Worm (Caenorhabditis elegans) whole organism, young adult: Measurements from ENCODE around the gene W07G1.1.

Source experiments
- B0019.2 ChIP-seq: fragments of 200-800 bp; sonication (Bioruptor generic); conservative IDR thresholded peaks from 2 replicates; pipeline ENCODE4 v1.3.6; 2022; ENCODE audit warnings: missing genetic modification reagents, missing genetic modification characterization, missing compliant biosample characterization
- B0336.3 ChIP-seq: fragments of 200-800 bp; sonication (Bioruptor generic); IDR thresholded peaks from 2 replicates; pipeline ENCODE4 v1.3.6; 2022; ENCODE audit warnings: missing genetic modification characterization, missing compliant biosample characterization
- C06A6.2 ChIP-seq: fragments of 200-800 bp; sonication (Bioruptor generic); conservative IDR thresholded peaks from 2 replicates; pipeline ENCODE4 v1.3.6; 2022; ENCODE audit warnings: missing genetic modification characterization, missing compliant biosample characterization
- F10E7.11 ChIP-seq: sonication (generic microtip); optimal IDR thresholded peaks from 2 replicates; lab custom pipeline; 2017; ENCODE audit warnings: mild to moderate bottlenecking, missing genetic modification characterization, moderate library complexity, missing compliant biosample characterization
- F37B4.10 ChIP-seq: fragments of 200-800 bp; sonication (Bioruptor generic); IDR thresholded peaks from 2 replicates; pipeline ENCODE4 v1.3.6; 2022; ENCODE audit warnings: missing genetic modification characterization, missing compliant biosample characterization
- K12H6.12 ChIP-seq: fragments of 200-800 bp; sonication (Bioruptor generic); optimal IDR thresholded peaks from 2 replicates; lab custom pipeline; 2018; ENCODE audit warnings: mild to moderate bottlenecking, missing genetic modification characterization, missing compliant biosample characterization
- T26A5.8 ChIP-seq: sonication (generic microtip); optimal IDR thresholded peaks from 2 replicates; lab custom pipeline; 2016; ENCODE audit warnings: missing genetic modification characterization, missing compliant biosample characterization
- Y56A3A.18 ChIP-seq: fragments of 200-800 bp; sonication (Bioruptor generic); IDR thresholded peaks from 2 replicates; pipeline ENCODE4 v1.3.6; 2022; ENCODE audit warnings: missing genetic modification reagents, missing genetic modification characterization, missing compliant biosample characterization
- attf-3 ChIP-seq: fragments of 200-800 bp; sonication (Bioruptor generic); conservative IDR thresholded peaks from 2 replicates; pipeline ENCODE4 v1.3.6; 2022; ENCODE audit warnings: missing genetic modification reagents, missing genetic modification characterization, missing compliant biosample characterization
- attf-6 ChIP-seq: fragments of 200-800 bp; sonication (Bioruptor generic); IDR thresholded peaks from 2 replicates; pipeline ENCODE4 v1.3.6; 2022; ENCODE audit warnings: missing genetic modification reagents, missing genetic modification characterization, missing compliant biosample characterization
- bed-1 ChIP-seq: fragments of 200-800 bp; sonication (Bioruptor generic); IDR thresholded peaks from 2 replicates; pipeline ENCODE4 v1.3.6; 2022; ENCODE audit warnings: missing genetic modification reagents, missing genetic modification characterization, missing compliant biosample characterization
- bed-2 ChIP-seq: fragments of 200-800 bp; sonication (Bioruptor generic); IDR thresholded peaks from 2 replicates; pipeline ENCODE4 v1.3.6; 2022; ENCODE audit warnings: missing genetic modification reagents, missing genetic modification characterization, missing compliant biosample characterization
- ccch-3 ChIP-seq: fragments of 200-800 bp; sonication (Bioruptor generic); optimal IDR thresholded peaks from 2 replicates; lab custom pipeline; 2018; ENCODE audit warnings: mild to moderate bottlenecking, missing genetic modification characterization, missing compliant biosample characterization
- cebp-1 ChIP-seq, 2 experiments: fragments of 200-800 bp in 1 of 2; sonication (Bioruptor generic) in 1 of 2; sonication (generic microtip) in 1 of 2; IDR thresholded peaks in 1 of 2; optimal IDR thresholded peaks in 1 of 2; 2 replicates each; pipeline versions ENCODE4 v1.3.6 to Lab custom; 2017 to 2022; ENCODE audit warnings: missing compliant biosample characterization in 2 of 2, missing genetic modification characterization in 2 of 2, mild to moderate bottlenecking in 1 of 2, missing genetic modification reagents in 1 of 2, moderate library complexity in 1 of 2
- ceh-40 ChIP-seq: fragments of 200-800 bp; sonication (Bioruptor generic); IDR thresholded peaks from 2 replicates; pipeline ENCODE4 v1.3.6; 2022; ENCODE audit warnings: missing genetic modification characterization, missing compliant biosample characterization
- ceh-79 ChIP-seq: sonication (generic microtip); optimal IDR thresholded peaks from 2 replicates; lab custom pipeline; 2017; ENCODE audit warnings: mild to moderate bottlenecking, missing genetic modification characterization, missing compliant biosample characterization
- ceh-91 ChIP-seq: fragments of 200-800 bp; sonication (Bioruptor generic); IDR thresholded peaks from 2 replicates; pipeline ENCODE4 v1.3.6; 2022; ENCODE audit warnings: missing genetic modification reagents, missing genetic modification characterization, missing compliant biosample characterization
- dpl-1 ChIP-seq: fragments of 150-350 bp; optimal IDR thresholded peaks from 2 replicates; lab custom pipeline; 2014; ENCODE audit warnings: missing biosample characterization, missing genetic modification reagents, missing genetic modification characterization
- egrh-3 ChIP-seq: fragments of 200-800 bp; sonication (Bioruptor generic); IDR thresholded peaks from 2 replicates; pipeline ENCODE4 v1.3.6; 2022; ENCODE audit warnings: missing genetic modification reagents, missing genetic modification characterization, missing compliant biosample characterization
- ets-4 ChIP-seq: fragments of 200-800 bp; sonication (Bioruptor generic); optimal IDR thresholded peaks from 2 replicates; lab custom pipeline; 2018; ENCODE audit warnings: mild to moderate bottlenecking, missing genetic modification characterization, missing compliant biosample characterization
- fkh-3 ChIP-seq: sonication (generic microtip); optimal IDR thresholded peaks from 2 replicates; lab custom pipeline; 2016; ENCODE audit warnings: mild to moderate bottlenecking, missing genetic modification characterization, missing compliant biosample characterization
- hlh-26 ChIP-seq: fragments of 200-800 bp; sonication (Bioruptor generic); conservative IDR thresholded peaks from 2 replicates; pipeline ENCODE4 v1.3.6; 2022; ENCODE audit warnings: missing genetic modification reagents, missing genetic modification characterization, missing compliant biosample characterization
- hmg-1.2 ChIP-seq: fragments of 200-800 bp; sonication (Bioruptor generic); IDR thresholded peaks from 2 replicates; pipeline ENCODE4 v1.3.6; 2022; ENCODE audit warnings: missing genetic modification reagents, missing genetic modification characterization, missing compliant biosample characterization
- hrde-1 ChIP-seq: sonication (generic microtip); optimal IDR thresholded peaks from 2 replicates; lab custom pipeline; 2016; ENCODE audit warnings: missing genetic modification characterization, mild to moderate bottlenecking, missing compliant biosample characterization, moderate library complexity, missing genotype, missing genetic modification reagents, borderline replicate concordance
- lin-54 ChIP-seq: fragments of 200-800 bp; sonication (Bioruptor generic); optimal IDR thresholded peaks from 2 replicates; lab custom pipeline; 2018; ENCODE audit warnings: mild to moderate bottlenecking, missing genetic modification characterization, missing compliant biosample characterization
- madf-6 ChIP-seq: fragments of 200-800 bp; sonication (Bioruptor generic); IDR thresholded peaks from 2 replicates; pipeline ENCODE4 v1.3.6; 2022; ENCODE audit warnings: missing genetic modification reagents, missing genetic modification characterization, missing compliant biosample characterization
- madf-8 ChIP-seq: fragments of 200-800 bp; sonication (Bioruptor generic); conservative IDR thresholded peaks from 2 replicates; pipeline ENCODE4 v1.3.6; 2022; ENCODE audit warnings: missing genetic modification reagents, missing genetic modification characterization, missing compliant biosample characterization
- mcd-1 ChIP-seq: fragments of 200-800 bp; sonication (Bioruptor generic); IDR thresholded peaks from 2 replicates; pipeline ENCODE4 v1.3.6; 2022; ENCODE audit warnings: missing genetic modification reagents, missing genetic modification characterization, missing compliant biosample characterization
- mxl-1 ChIP-seq: sonication (generic microtip); optimal IDR thresholded peaks from 2 replicates; lab custom pipeline; 2016; ENCODE audit warnings: missing genetic modification characterization, missing compliant biosample characterization
- nfya-2 ChIP-seq: fragments of 200-800 bp; sonication (Bioruptor generic); IDR thresholded peaks from 2 replicates; pipeline ENCODE4 v1.3.6; 2022; ENCODE audit warnings: missing genetic modification reagents, missing genetic modification characterization, missing compliant biosample characterization
- nhr-27 ChIP-seq: fragments of 200-800 bp; sonication (Bioruptor generic); optimal IDR thresholded peaks from 2 replicates; lab custom pipeline; 2018; ENCODE audit warnings: mild to moderate bottlenecking, missing genetic modification characterization, moderate library complexity, missing compliant biosample characterization
- nhr-80 ChIP-seq: sonication (generic microtip); optimal IDR thresholded peaks from 2 replicates; lab custom pipeline; 2016; ENCODE audit warnings: missing genetic modification characterization, missing compliant biosample characterization
- pbrm-1 ChIP-seq: fragments of 200-800 bp; sonication (Bioruptor generic); IDR thresholded peaks from 2 replicates; pipeline ENCODE4 v1.3.6; 2022; ENCODE audit warnings: missing genetic modification reagents, missing genetic modification characterization, missing compliant biosample characterization
- pha-4 ChIP-seq: fragments of 150-350 bp; sonication (generic microtip); optimal IDR thresholded peaks from 2 replicates; lab custom pipeline; 2014; ENCODE audit warnings: missing biosample characterization, missing genetic modification reagents, missing genetic modification characterization
- rec-8 ChIP-seq, 2 experiments: sonication (generic microtip); optimal IDR thresholded peaks; 2 replicates each; lab custom pipeline; 2016; ENCODE audit warnings: mild to moderate bottlenecking in 2 of 2, missing genetic modification characterization in 2 of 2, missing genetic modification reagents in 2 of 2, missing genotype in 2 of 2, missing biosample characterization in 1 of 2, missing compliant biosample characterization in 1 of 2, moderate library complexity in 1 of 2
- sea-2 ChIP-seq: fragments of 200-800 bp; sonication (Bioruptor generic); IDR thresholded peaks from 2 replicates; pipeline ENCODE4 v1.3.6; 2022; ENCODE audit warnings: missing genetic modification characterization, missing compliant biosample characterization
- tbp1 ChIP-seq: fragments of 200-800 bp; sonication (Bioruptor generic); optimal IDR thresholded peaks from 2 replicates; lab custom pipeline; 2018; ENCODE audit warnings: mild to moderate bottlenecking, missing genetic modification characterization, missing compliant biosample characterization
- zfh-2 ChIP-seq: fragments of 200-800 bp; sonication (Bioruptor generic); conservative IDR thresholded peaks from 2 replicates; pipeline ENCODE4 v1.3.6; 2022; ENCODE audit warnings: missing genetic modification reagents, missing genetic modification characterization, missing compliant biosample characterization
- ztf-18 ChIP-seq: sonication (generic microtip); optimal IDR thresholded peaks from 2 replicates; lab custom pipeline; 2016; ENCODE audit warnings: missing genotype, mild to moderate bottlenecking, missing genetic modification characterization, missing compliant biosample characterization
- ztf-6 ChIP-seq: fragments of 200-800 bp; sonication (Bioruptor generic); IDR thresholded peaks from 2 replicates; pipeline ENCODE4 v1.3.6; 2022; ENCODE audit warnings: missing genetic modification reagents, missing genetic modification characterization, missing compliant biosample characterization

W07G1.1 gene

ce11 chrII:13964325-13964724, 24.9 kb upstream of the W07G1.1 start:
- TF ChIP-seq sea-2 (GFP tag; lab: Robert Waterston, UW): no peak
- TF ChIP-seq pha-4 (tag; lab: Kevin White, UChicago): no peak
- TF ChIP-seq nfya-2 (GFP tag; lab: Robert Waterston, UW): no peak
- no peak for TF ChIP-seq T26A5.8 (tag; lab: Kevin White, UChicago)
- no peak for TF ChIP-seq lin-54 (GFP tag; lab: Kevin White, UChicago)
- TF ChIP-seq Y56A3A.18 (GFP tag; lab: Robert Waterston, UW): no peak

- TF ChIP-seq lin-54 (GFP tag; lab: Kevin White, UChicago) (no peak), B0019.2 (GFP tag; lab: Robert Waterston, UW) (no peak), attf-3 (GFP tag; lab: Robert Waterston, UW) (no peak), F37B4.10 (GFP tag; lab: Robert Waterston, UW) (no peak), C06A6.2 (GFP tag; lab: Robert Waterston, UW) (no peak), hlh-26 (no peak), bed-1 (GFP tag; lab: Robert Waterston, UW) (no peak), F10E7.11 (no peak), madf-8 (GFP tag; lab: Robert Waterston, UW) (no peak)
- TF ChIP-seq, all 124 proteins: peak for 0
Measured at ce11 chrII:13962319-13962718, 22.9 kb upstream of the W07G1.1 start, which contains the start of gene rpi-1. TSS of gene rpi-1 (minus strand) at chrII:13962419.

- TF ChIP-seq zfh-2 (peak; percentile 68), ccch-3 (no peak), B0336.3 (GFP tag; lab: Robert Waterston, UW) (no peak)
- TF ChIP-seq, all 124 proteins: peak for 1
Measured at ce11 chrII:13961567-13961966, 22.1 kb upstream of the W07G1.1 start.

ce11 chrII:13958359-13958758, 18.9 kb upstream of the W07G1.1 start:
- TF ChIP-seq cebp-1 (GFP tag; IDR thresholded peaks at IDR 0.05; lab: Robert Waterston, UW): no peak
- peak; percentile 18 for TF ChIP-seq cebp-1 (tag; optimal IDR thresholded peaks at IDR 0.05; lab: Kevin White, UChicago)
- 0 out of 2 replicates have a peak, but pooled peaks have one; percentile 14 for TF ChIP-seq mcd-1 (GFP tag; lab: Robert Waterston, UW)
- no peak for TF ChIP-seq ets-4 (GFP tag; lab: Kevin White, UChicago)
- TF ChIP-seq nhr-80: peak; percentile 76
- peak; percentile 80 for TF ChIP-seq ztf-18 (tag; lab: Kevin White, UChicago)

ce11 chrII:13957437-13957836, 18.0 kb upstream of the W07G1.1 start, which contains the start of gene zip-3:
TSS of gene zip-3 (minus strand) at chrII:13957457.
- no peak for TF ChIP-seq hmg-1.2 (GFP tag; lab: Robert Waterston, UW)
- peak; percentile 64 for TF ChIP-seq nhr-80
- no peak for TF ChIP-seq mxl-1 (tag; lab: Kevin White, UChicago)
- TF ChIP-seq dpl-1 (GFP tag; lab: Kevin White, UChicago): no peak

ce11 chrII:13956529-13956928, 17.1 kb upstream of the W07G1.1 start:
- TF ChIP-seq nhr-27 (tag; lab: Kevin White, UChicago) (no peak), attf-6 (GFP tag; lab: Robert Waterston, UW) (no peak), ceh-40 (GFP tag; lab: Robert Waterston, UW) (no peak), ztf-6 (GFP tag; lab: Robert Waterston, UW) (no peak), ztf-18 (tag; lab: Kevin White, UChicago) (no peak), bed-2 (GFP tag; lab: Robert Waterston, UW) (no peak), madf-6 (GFP tag; lab: Robert Waterston, UW) (no peak), fkh-3 (tag; lab: Kevin White, UChicago) (no peak), egrh-3 (GFP tag; lab: Robert Waterston, UW) (no peak), tbp1 (peak; percentile 18), ceh-79 (tag; lab: Kevin White, UChicago) (no peak), ceh-91 (GFP tag; lab: Robert Waterston, UW) (no peak), pbrm-1 (GFP tag; lab: Robert Waterston, UW) (no peak), hrde-1 (tag; lab: Kevin White, UChicago) (no peak), C06A6.2 (GFP tag; lab: Robert Waterston, UW) (no peak), rec-8 (tag; optimal IDR thresholded peaks at IDR 0.05; lab: Kevin White, UChicago) (no peak), nhr-80 (peak; percentile 92), K12H6.12 (no peak)
